Fruit fly (Drosophila melanogaster) Kc167 (cell line): ENCODE data around the gene ImpE2.

Source experiments
- Myc ChIP-seq: fragments of >200 bp; optimal IDR thresholded peaks from 2 replicates; lab custom pipeline; 2017; ENCODE audit warnings: missing external identifiers
- h ChIP-seq: fragments of >200 bp; optimal IDR thresholded peaks from 3 replicates; lab custom pipeline; 2018; ENCODE audit warnings: missing external identifiers
- insv ChIP-seq: fragments of >200 bp; optimal IDR thresholded peaks from 3 replicates; lab custom pipeline; 2018; ENCODE audit warnings: missing external identifiers
- ttk ChIP-seq: sonication (Bioruptor generic); optimal IDR thresholded peaks from 2 replicates; lab custom pipeline; 2017; ENCODE audit warnings: missing external identifiers

DNA sequence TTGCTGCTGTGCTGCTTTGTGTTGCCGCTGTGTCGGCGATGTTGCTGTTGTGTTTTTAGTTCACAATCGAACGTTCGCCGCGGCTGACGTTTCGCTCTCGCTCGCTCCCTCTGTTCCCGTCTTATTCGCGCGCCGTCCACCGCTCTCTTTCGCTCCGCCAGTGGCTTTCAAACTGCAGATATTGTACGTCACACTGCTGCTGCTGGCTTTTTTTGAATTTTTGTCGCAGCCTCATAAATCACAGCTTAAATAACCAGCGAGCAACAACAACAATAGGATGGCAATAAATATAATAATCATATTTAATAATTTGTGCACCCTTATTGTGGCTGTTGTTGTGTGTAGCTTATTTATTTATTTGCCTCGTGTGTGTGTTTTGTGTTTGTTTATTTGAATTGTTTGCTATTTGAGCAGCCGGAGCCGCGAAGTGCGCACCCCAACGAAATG, 31.1 kb upstream of the ImpE2 start:
- no peak for TF ChIP-seq Myc (lab: Kevin White, UChicago)
- TF ChIP-seq h (lab: Kevin White, UChicago): no peak
- TF ChIP-seq insv (lab: Kevin White, UChicago): no peak
- no peak for TF ChIP-seq ttk (lab: Kevin White, UChicago)
